Fruit fly (Drosophila melanogaster) whole organism, embryonic: ENCODE measurements around the gene Usp1.

Source experiments
- CG10267 ChIP-seq: fragments of 200-800 bp; sonication (Bioruptor generic); optimal IDR thresholded peaks from 2 replicates; lab custom pipeline; 2018; ENCODE audit warnings: missing biosample characterization, mild to moderate bottlenecking, missing genetic modification characterization, moderate library complexity
- CG10366 ChIP-seq: fragments of 200-800 bp; sonication (Bioruptor generic); IDR thresholded peaks from 2 replicates; pipeline ENCODE4 v1.3.6; 2022; ENCODE audit warnings: missing biosample characterization, missing genetic modification characterization
- CG10979 ChIP-seq: fragments of 200-800 bp; sonication (Bioruptor generic); optimal IDR thresholded peaks from 2 replicates; lab custom pipeline; 2018; ENCODE audit warnings: missing biosample characterization, mild to moderate bottlenecking, missing genetic modification characterization, moderate library complexity
- CG15011 ChIP-seq: fragments of 200-800 bp; sonication (Bioruptor generic); optimal IDR thresholded peaks from 3 replicates; lab custom pipeline; 2018; ENCODE audit warnings: missing biosample characterization, mild to moderate bottlenecking, missing genetic modification characterization
- CG1603 ChIP-seq: fragments of 200-800 bp; sonication (Bioruptor generic); optimal IDR thresholded peaks from 2 replicates; lab custom pipeline; 2019; ENCODE audit warnings: missing biosample characterization, mild to moderate bottlenecking, missing genetic modification characterization, moderate library complexity
- CG2129 ChIP-seq: fragments of 200-800 bp; sonication (Bioruptor generic); IDR thresholded peaks from 2 replicates; pipeline ENCODE4 v1.3.6; 2022; ENCODE audit warnings: missing biosample characterization, missing genetic modification characterization; ENCODE audit not compliant: partially characterized antibody
- CG32772 ChIP-seq: fragments of 200-800 bp; sonication (Bioruptor generic); IDR thresholded peaks from 2 replicates; pipeline ENCODE4 v1.3.6; 2022; ENCODE audit warnings: missing biosample characterization, missing genetic modification characterization
- CG5180 ChIP-seq: fragments of 200-800 bp; sonication (Bioruptor generic); optimal IDR thresholded peaks from 3 replicates; lab custom pipeline; 2017; ENCODE audit warnings: missing biosample characterization, missing genetic modification characterization, mild to moderate bottlenecking, moderate library complexity, missing genetic modification reagents
- CG5953 ChIP-seq: fragments of 200-800 bp; sonication (Bioruptor generic); IDR thresholded peaks from 2 replicates; pipeline ENCODE4 v1.3.6; 2022; ENCODE audit warnings: missing biosample characterization, missing genetic modification characterization
- CG7839 ChIP-seq: fragments of 200-800 bp; sonication (Bioruptor generic); optimal IDR thresholded peaks from 3 replicates; lab custom pipeline; 2018; ENCODE audit warnings: missing biosample characterization, mild to moderate bottlenecking, missing genetic modification characterization, moderate library complexity
- CG8765 ChIP-seq: fragments of 200-800 bp; sonication (Bioruptor generic); IDR thresholded peaks from 2 replicates; pipeline ENCODE4 v1.3.6; 2022; ENCODE audit warnings: missing biosample characterization, missing genetic modification characterization
- CG9437 ChIP-seq: fragments of 200-800 bp; sonication (Bioruptor generic); optimal IDR thresholded peaks from 2 replicates; lab custom pipeline; 2018; ENCODE audit warnings: missing biosample characterization, mild to moderate bottlenecking, missing genetic modification characterization
- Chrac-16 ChIP-seq: fragments of 200-800 bp; sonication (Bioruptor generic); optimal IDR thresholded peaks from 3 replicates; lab custom pipeline; 2016; ENCODE audit warnings: missing biosample characterization, missing genetic modification characterization
- Deaf1 ChIP-seq: fragments of 200-800 bp; optimal IDR thresholded peaks from 3 replicates; lab custom pipeline; 2019; ENCODE audit warnings: missing biosample characterization, mild to moderate bottlenecking, missing genetic modification characterization, moderate library complexity
- Dip3 ChIP-seq: fragments of 200-800 bp; sonication (Bioruptor generic); optimal IDR thresholded peaks from 3 replicates; lab custom pipeline; 2016; ENCODE audit warnings: missing biosample characterization, missing genetic modification characterization
- Doc2 ChIP-seq: fragments of 200-800 bp; sonication (Bioruptor generic); IDR thresholded peaks from 2 replicates; pipeline ENCODE4 v1.3.6; 2022; ENCODE audit warnings: missing biosample characterization, missing genetic modification characterization
- ERR ChIP-seq: fragments of 200-800 bp; sonication (Bioruptor generic); optimal IDR thresholded peaks from 2 replicates; lab custom pipeline; 2016; ENCODE audit warnings: missing biosample characterization, missing genetic modification characterization
- Lpt ChIP-seq: fragments of >200 bp; optimal IDR thresholded peaks from 2 replicates; lab custom pipeline; 2018; ENCODE audit warnings: missing biosample characterization, missing genetic modification characterization
- Med ChIP-seq: fragments of 200-800 bp; sonication (Bioruptor generic); peaks from one replicate; lab custom pipeline; 2016; ENCODE audit warnings: missing biosample characterization, missing genetic modification characterization, mild to moderate bottlenecking, inconsistent platforms, moderate library complexity
- Opbp ChIP-seq: fragments of 200-800 bp; sonication (Bioruptor generic); IDR thresholded peaks from 3 replicates; pipeline ENCODE4 v1.3.6; 2022; ENCODE audit warnings: missing biosample characterization, missing genetic modification characterization; ENCODE audit not compliant: partially characterized antibody
- Pdp1 ChIP-seq, 2 experiments: fragments of 200-800 bp; sonication (Bioruptor generic); optimal IDR thresholded peaks; 3 replicates each; lab custom pipeline; 2016; ENCODE audit warnings: missing biosample characterization in 2 of 2, missing genetic modification characterization in 2 of 2, mild to moderate bottlenecking in 1 of 2, moderate library complexity in 1 of 2
- Poxn ChIP-seq: fragments of 200-800 bp; sonication (Bioruptor generic); IDR thresholded peaks from 2 replicates; pipeline ENCODE4 v1.3.6; 2022; ENCODE audit warnings: missing biosample characterization, missing genetic modification characterization
- Sox100B ChIP-seq: fragments of 200-800 bp; sonication (Bioruptor generic); optimal IDR thresholded peaks from 3 replicates; lab custom pipeline; 2018; ENCODE audit warnings: missing biosample characterization, mild to moderate bottlenecking, missing genetic modification characterization
- Sox102F ChIP-seq: fragments of 200-800 bp; sonication (Bioruptor generic); optimal IDR thresholded peaks from 2 replicates; lab custom pipeline; 2018; ENCODE audit warnings: missing biosample characterization, mild to moderate bottlenecking, missing genetic modification characterization, moderate library complexity
- Tbp ChIP-seq: fragments of >200 bp; optimal IDR thresholded peaks from 2 replicates; lab custom pipeline; 2018; ENCODE audit warnings: missing biosample characterization, missing genetic modification characterization
- ara ChIP-seq: fragments of 200-800 bp; sonication (Bioruptor generic); IDR thresholded peaks from 2 replicates; pipeline ENCODE4 v1.3.6; 2022; ENCODE audit warnings: missing biosample characterization, missing genetic modification characterization
- bigmax ChIP-seq: fragments of 200-800 bp; sonication (Bioruptor generic); optimal IDR thresholded peaks from 2 replicates; lab custom pipeline; 2018; ENCODE audit warnings: missing biosample characterization, mild to moderate bottlenecking, missing genetic modification characterization
- crp ChIP-seq, 2 experiments: fragments of 200-800 bp; sonication (Bioruptor generic); optimal IDR thresholded peaks; 2 replicates in 1 of 2; 3 replicates in 1 of 2; lab custom pipeline; 2017; ENCODE audit warnings: missing biosample characterization in 2 of 2, missing genetic modification characterization in 2 of 2, mild to moderate bottlenecking in 1 of 2, moderate library complexity in 1 of 2
- dysf ChIP-seq: fragments of 200-800 bp; sonication (Bioruptor generic); IDR thresholded peaks from 3 replicates; pipeline ENCODE4 v1.3.6; 2022; ENCODE audit warnings: missing biosample characterization, missing genetic modification characterization
- emc ChIP-seq: fragments of 200-800 bp; sonication (Bioruptor generic); optimal IDR thresholded peaks from 2 replicates; lab custom pipeline; 2016; ENCODE audit warnings: missing biosample characterization, missing genetic modification characterization
- en ChIP-seq: fragments of 200-800 bp; sonication (Bioruptor generic); optimal IDR thresholded peaks from 2 replicates; lab custom pipeline; 2016; ENCODE audit warnings: missing biosample characterization, missing genetic modification characterization
- fd96Cb ChIP-seq: fragments of 200-800 bp; sonication (Bioruptor generic); optimal IDR thresholded peaks from 2 replicates; lab custom pipeline; 2018; ENCODE audit warnings: missing biosample characterization, mild to moderate bottlenecking, missing genetic modification characterization, moderate library complexity
- fru ChIP-seq: fragments of >200 bp; optimal IDR thresholded peaks from 2 replicates; lab custom pipeline; 2017
- fu2 ChIP-seq: fragments of 200-800 bp; sonication (Bioruptor generic); optimal IDR thresholded peaks from 2 replicates; lab custom pipeline; 2016; ENCODE audit warnings: missing biosample characterization, missing genetic modification characterization
- gem ChIP-seq: fragments of 200-800 bp; sonication (Bioruptor generic); optimal IDR thresholded peaks from 2 replicates; lab custom pipeline; 2019; ENCODE audit warnings: missing biosample characterization, mild to moderate bottlenecking, missing genetic modification characterization, moderate library complexity
- gfzf ChIP-seq: fragments of 200-800 bp; sonication (Bioruptor generic); optimal IDR thresholded peaks from 2 replicates; lab custom pipeline; 2016; ENCODE audit warnings: missing biosample characterization, mild to moderate bottlenecking, missing genetic modification characterization, moderate library complexity
- knrl ChIP-seq: fragments of 200-800 bp; sonication (Bioruptor generic); IDR thresholded peaks from 3 replicates; pipeline ENCODE4 v1.3.6; 2022; ENCODE audit warnings: missing biosample characterization, missing genetic modification characterization; ENCODE audit not compliant: partially characterized antibody
- mam ChIP-seq: fragments of 200-800 bp; sonication (Bioruptor generic); optimal IDR thresholded peaks from 3 replicates; lab custom pipeline; 2016; ENCODE audit warnings: missing biosample characterization, missing genetic modification characterization
- nmo ChIP-seq: fragments of 200-800 bp; sonication (Bioruptor generic); optimal IDR thresholded peaks from 2 replicates; lab custom pipeline; 2018; ENCODE audit warnings: missing biosample characterization, mild to moderate bottlenecking, missing genetic modification characterization, moderate library complexity
- nom ChIP-seq: fragments of 200-800 bp; sonication (Bioruptor generic); optimal IDR thresholded peaks from 2 replicates; lab custom pipeline; 2017; ENCODE audit warnings: missing biosample characterization, missing genetic modification characterization, mild to moderate bottlenecking, moderate library complexity, missing genetic modification reagents
- pzg ChIP-seq: fragments of 200-800 bp; sonication (Bioruptor generic); optimal IDR thresholded peaks from 3 replicates; lab custom pipeline; 2018; ENCODE audit warnings: missing biosample characterization, mild to moderate bottlenecking, missing genetic modification characterization, moderate library complexity
- row ChIP-seq: fragments of 200-800 bp; sonication (Bioruptor generic); IDR thresholded peaks from 3 replicates; pipeline ENCODE4 v1.3.6; 2022; ENCODE audit warnings: missing biosample characterization, missing genetic modification characterization
- slbo ChIP-seq: fragments of 200-800 bp; sonication (Bioruptor generic); IDR thresholded peaks from 2 replicates; pipeline ENCODE4 v1.3.6; 2022; ENCODE audit warnings: missing biosample characterization, missing genetic modification characterization
- slp2 ChIP-seq: fragments of 200-800 bp; sonication (Bioruptor generic); optimal IDR thresholded peaks from 2 replicates; lab custom pipeline; 2016; ENCODE audit warnings: missing biosample characterization, missing genetic modification characterization
- tap ChIP-seq: fragments of 200-800 bp; optimal IDR thresholded peaks from 3 replicates; lab custom pipeline; 2019; ENCODE audit warnings: missing biosample characterization, mild to moderate bottlenecking, missing genetic modification characterization, moderate library complexity
- tgo ChIP-seq: fragments of 200-800 bp; sonication (Bioruptor generic); IDR thresholded peaks from 3 replicates; pipeline ENCODE4 v1.3.6; 2022; ENCODE audit warnings: missing biosample characterization, missing genetic modification characterization
- tio ChIP-seq: fragments of 200-800 bp; sonication (Bioruptor generic); optimal IDR thresholded peaks from 2 replicates; lab custom pipeline; 2017; ENCODE audit warnings: missing biosample characterization, missing genetic modification characterization, inconsistent platforms
- unc-4 ChIP-seq: fragments of 200-800 bp; sonication (Bioruptor generic); IDR thresholded peaks from 2 replicates; pipeline ENCODE4 v1.3.6; 2022; ENCODE audit warnings: missing biosample characterization, missing genetic modification characterization; ENCODE audit not compliant: partially characterized antibody
- vfl ChIP-seq: fragments of 200-800 bp; sonication (Bioruptor generic); optimal IDR thresholded peaks from 2 replicates; lab custom pipeline; 2016; ENCODE audit warnings: missing biosample characterization, missing genetic modification characterization
- zf30C ChIP-seq: fragments of 200-800 bp; sonication (Bioruptor generic); optimal IDR thresholded peaks from 3 replicates; lab custom pipeline; 2018; ENCODE audit warnings: missing biosample characterization, mild to moderate bottlenecking, missing genetic modification characterization

Usp1 gene

DNA sequence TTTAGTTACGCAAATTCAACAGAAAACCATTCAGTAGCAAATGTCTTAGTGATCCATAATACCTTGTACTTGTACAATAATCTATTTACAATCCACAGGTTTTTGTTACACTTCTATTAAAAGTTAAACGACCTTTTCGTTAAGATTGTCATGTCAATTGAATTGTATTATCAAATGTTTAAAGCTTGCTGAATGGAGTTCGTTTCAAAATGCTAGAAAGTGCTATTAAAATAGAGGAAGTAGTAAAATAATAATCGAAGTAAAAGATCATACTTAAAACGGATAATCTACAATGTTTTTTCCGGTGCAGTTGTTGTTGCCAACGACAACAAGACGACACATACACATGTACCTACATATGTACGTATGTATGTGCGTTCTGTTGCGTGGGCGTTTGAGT is 11.0 kb upstream of the Usp1 start (continued):
- TF ChIP-seq ara (GFP tag; lab: Robert Waterston, UW) (peak; percentile 6; the same call in 1 of the 2 replicates), dysf (GFP tag; lab: Robert Waterston, UW) (no peak), emc (GFP tag; lab: Kevin White, UChicago) (no peak), fd96Cb (tag; lab: Kevin White, UChicago) (peak; percentile 11), CG32772 (GFP tag; lab: Robert Waterston, UW) (no peak), nmo (GFP tag; lab: Kevin White, UChicago) (peak; percentile 10), Med (peak; percentile 8), zf30C (GFP tag; lab: Kevin White, UChicago) (peak; percentile 44), CG10267 (peak; percentile 7), Poxn (GFP tag; lab: Robert Waterston, UW) (no peak), pzg (GFP tag; lab: Kevin White, UChicago) (no peak), CG1603 (tag; lab: Kevin White, UChicago) (peak; percentile 33), Sox102F (GFP tag; lab: Kevin White, UChicago) (peak; percentile 23), CG7839 (peak; percentile 22), CG10979 (tag; lab: Kevin White, UChicago) (peak; percentile 37), Deaf1 (no peak), gfzf (no peak), tgo (GFP tag; lab: Robert Waterston, UW) (no peak)

DNA sequence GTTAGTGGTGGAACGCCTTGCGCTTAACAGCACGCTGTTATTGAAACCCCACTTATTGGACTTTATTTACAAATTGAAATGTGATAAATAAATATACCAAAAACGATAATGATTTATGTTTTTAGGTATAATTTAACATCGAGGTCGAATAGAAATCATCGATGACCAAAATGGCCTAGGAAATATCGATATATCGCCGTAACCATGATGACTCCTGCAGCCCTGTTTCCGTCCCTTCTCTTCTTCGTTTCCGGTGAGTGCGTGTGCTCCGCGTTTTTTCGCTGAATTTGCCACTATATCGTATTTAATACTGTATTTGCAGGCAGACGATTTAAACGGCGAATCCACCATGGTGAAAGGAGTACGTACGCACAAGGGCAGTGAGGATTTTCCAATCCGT is 9.0 kb upstream of the Usp1 start, which contains the start of gene eEF1gamma:
TSS of gene eEF1gamma (plus strand) at position 225 of the 400 bp plus-strand sequence.
- peak; percentile 85 to 92 for TF ChIP-seq Pdp1 (GFP tag; optimal IDR thresholded peaks at IDR 0.05; lab: Kevin White, UChicago)
- peak; percentile 80 for TF ChIP-seq Chrac-16 (GFP tag; lab: Kevin White, UChicago)
- no peak for TF ChIP-seq fru (lab: Kevin White, UChicago)
- TF ChIP-seq crp (GFP tag; optimal IDR thresholded peaks at IDR 0.05; lab: Kevin White, UChicago), result peak in 1 of 2 experiments; percentile 71
- no peak for TF ChIP-seq tio (GFP tag; lab: Kevin White, UChicago)
- peak; percentile 93 for TF ChIP-seq CG5953 (GFP tag; lab: Robert Waterston, UW)
- TF ChIP-seq CG15011 (GFP tag; lab: Kevin White, UChicago), result peak; percentile 96
- peak; percentile 92 for TF ChIP-seq unc-4 (GFP tag; lab: Robert Waterston, UW)
- TF ChIP-seq gem (tag; lab: Kevin White, UChicago), result peak; percentile 84
- TF ChIP-seq knrl, result peak; percentile 94
- peak; percentile 86 for TF ChIP-seq vfl (GFP tag; lab: Kevin White, UChicago)
- peak; percentile 78 for TF ChIP-seq bigmax (GFP tag; lab: Kevin White, UChicago)
- TF ChIP-seq Doc2 (GFP tag; lab: Robert Waterston, UW), result 0 out of 2 replicates have a peak, but pooled peaks have one; percentile 54
- peak; percentile 84 for TF ChIP-seq CG8765 (GFP tag; lab: Robert Waterston, UW)
- TF ChIP-seq mam (GFP tag; lab: Kevin White, UChicago), result peak; percentile 88
- TF ChIP-seq nom (GFP tag; lab: Kevin White, UChicago), result peak; percentile 95
- peak; percentile 82 for TF ChIP-seq CG2129 (GFP tag; lab: Robert Waterston, UW)
- peak; percentile 92 for TF ChIP-seq CG9437
- no peak for TF ChIP-seq Lpt (GFP tag; lab: Kevin White, UChicago)
- TF ChIP-seq ERR (GFP tag; lab: Kevin White, UChicago), result peak; percentile 82
- TF ChIP-seq Dip3 (GFP tag; lab: Kevin White, UChicago), result peak; percentile 88
- peak; percentile 93 for TF ChIP-seq en (GFP tag; lab: Kevin White, UChicago)
- TF ChIP-seq row (GFP tag; lab: Robert Waterston, UW), result peak; percentile 79
- TF ChIP-seq Tbp (GFP tag; lab: Kevin White, UChicago), result no peak
- peak; percentile 86 for TF ChIP-seq CG5180 (GFP tag; lab: Kevin White, UChicago)
- peak; percentile 90 for TF ChIP-seq fu2 (GFP tag; lab: Kevin White, UChicago)
- peak; percentile 92 for TF ChIP-seq slbo
- TF ChIP-seq CG10366 (GFP tag; lab: Robert Waterston, UW), result peak; percentile 92
- TF ChIP-seq Opbp (GFP tag; lab: Robert Waterston, UW), result peak; percentile 94
- peak; percentile 96 for TF ChIP-seq Sox100B
- peak; percentile 91 for TF ChIP-seq slp2
- peak; percentile 79 for TF ChIP-seq tap
